Fruit fly (Drosophila melanogaster): ENCODE results near the gene CG42788.

The CG42788 gene

DNA sequence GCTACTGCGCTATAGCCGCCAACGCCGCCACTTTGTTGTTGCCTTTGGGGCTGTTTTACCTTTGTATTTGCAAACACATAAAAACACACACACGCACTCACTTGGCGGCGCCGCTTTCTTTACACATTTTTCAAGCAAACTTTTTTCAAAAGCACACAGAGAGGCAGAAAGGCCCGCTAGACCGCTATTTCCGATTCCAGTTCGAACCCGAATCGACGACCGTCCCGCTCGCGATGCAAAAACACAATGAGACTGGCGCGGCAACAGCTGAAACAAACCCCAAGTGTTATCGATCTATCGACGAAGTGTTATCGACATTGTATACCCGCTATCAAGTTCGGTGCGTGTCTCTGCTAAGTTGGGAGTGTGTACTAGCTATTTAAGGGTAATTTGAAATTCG is at the start of gene CG42788 (continued):
- TF ChIP-seq NfI (GFP tag; optimal IDR thresholded peaks at IDR 0.05) (peak; percentile 70), trem (tag; optimal IDR thresholded peaks at IDR 0.05) (peak; percentile 66), tio (GFP tag; optimal IDR thresholded peaks at IDR 0.05) (no peak), CG7271 (tag; optimal IDR thresholded peaks at IDR 0.05) (no peak), Ravus (GFP tag; IDR thresholded peaks at IDR 0.05) (no peak), Stat92E (GFP tag; optimal IDR thresholded peaks at IDR 0.05) (peak in 1 of 3 experiments; percentile 94), CG32772 (GFP tag; IDR thresholded peaks at IDR 0.05) (no peak), CG6254 (GFP tag; optimal IDR thresholded peaks at IDR 0.05) (peak; percentile 72), CG7839 (tag; optimal IDR thresholded peaks at IDR 0.05) (peak; percentile 52), CG17385 (GFP tag; optimal IDR thresholded peaks at IDR 0.05) (peak; percentile 63), dm (GFP tag; optimal IDR thresholded peaks at IDR 0.05) (peak; percentile 58), gsb-n (tag; optimal IDR thresholded peaks at IDR 0.05) (peak; percentile 65), H2.0 (GFP tag; IDR thresholded peaks at IDR 0.05) (no peak), CG12104 (GFP tag; optimal IDR thresholded peaks at IDR 0.05) (peak; percentile 9), pzg (GFP tag; optimal IDR thresholded peaks at IDR 0.05) (peak; percentile 95), CG8944 (GFP tag; optimal IDR thresholded peaks at IDR 0.05) (no peak), HLH54F (GFP tag; optimal IDR thresholded peaks at IDR 0.05) (peak; percentile 57), ase (GFP tag; IDR thresholded peaks at IDR 0.05) (no peak), CG17802 (tag; optimal IDR thresholded peaks at IDR 0.05) (peak; percentile 11), sisA (GFP tag; IDR thresholded peaks at IDR 0.05) (no peak), Scr (GFP tag; IDR thresholded peaks at IDR 0.05; ENCODE audit: partially characterized antibody) (no peak), YL-1 (GFP tag; optimal IDR thresholded peaks at IDR 0.05) (peak; percentile 22), Dip2 (GFP tag; IDR thresholded peaks at IDR 0.05) (no peak), Dad (GFP tag; optimal IDR thresholded peaks at IDR 0.05) (peak; percentile 85), Mes4 (GFP tag; optimal IDR thresholded peaks at IDR 0.05) (peak; percentile 79), Lim3 (GFP tag; IDR thresholded peaks at IDR 0.05) (no peak), vnd (GFP tag; IDR thresholded peaks at IDR 0.05; ENCODE audit: partially characterized antibody) (no peak), CG1792 (GFP tag; optimal IDR thresholded peaks at IDR 0.05) (no peak), fd3F (GFP tag; optimal IDR thresholded peaks at IDR 0.05) (peak; percentile 12), esg (GFP tag; conservative IDR thresholded peaks at IDR 0.05) (no peak), Hr51 (GFP tag; optimal IDR thresholded peaks at IDR 0.05) (peak; percentile 46 to 86), Gsc (GFP tag; IDR thresholded peaks at IDR 0.05) (no peak), CG10209 (GFP tag; optimal IDR thresholded peaks at IDR 0.05) (peak; percentile 53), gem (tag; optimal IDR thresholded peaks at IDR 0.05) (peak; percentile 78), CTCF (GFP tag; optimal IDR thresholded peaks at IDR 0.05) (peak; percentile 66), Asciz (GFP tag; optimal IDR thresholded peaks at IDR 0.05) (peak; percentile 9), CG10565 (GFP tag; optimal IDR thresholded peaks at IDR 0.05) (no peak), ro (GFP tag; IDR thresholded peaks at IDR 0.05) (no peak), CG15073 (GFP tag; optimal IDR thresholded peaks at IDR 0.05) (no peak), ato (GFP tag; IDR thresholded peaks at IDR 0.05; ENCODE audit: partially characterized antibody) (no peak), Dll (GFP tag; IDR thresholded peaks at IDR 0.05; ENCODE audit: partially characterized antibody) (no peak), HmgZ (tag; optimal IDR thresholded peaks at IDR 0.05) (peak; percentile 93), CG9932 (GFP tag; IDR thresholded peaks at IDR 0.05) (no peak), pum (GFP tag; optimal IDR thresholded peaks at IDR 0.05) (no peak), Ssrp (tag; optimal IDR thresholded peaks at IDR 0.05) (no peak), slou (GFP tag; optimal IDR thresholded peaks at IDR 0.05) (no peak), dmrt99B (tag; optimal IDR thresholded peaks at IDR 0.05) (peak; percentile 53), CG17829 (tag; optimal IDR thresholded peaks at IDR 0.05) (peak; percentile 57), nom (GFP tag; optimal IDR thresholded peaks at IDR 0.05) (peak; percentile 2), chif (GFP tag; optimal IDR thresholded peaks at IDR 0.05) (peak in 1 of 2 experiments; percentile 36), Eip74EF (GFP tag; optimal IDR thresholded peaks at IDR 0.05) (peak in 1 of 2 experiments; percentile 80)
